Fruit fly (Drosophila melanogaster) whole organism, embryonic: ENCODE data around the gene da.
A peak's percentile ranks its signal among the peaks of the same experiment; 100 is the strongest.

Experiments used
- Atf-2 ChIP-seq: fragments of 200-800 bp; sonication (Bioruptor generic); optimal IDR thresholded peaks from 2 replicates; lab custom pipeline; 2016; ENCODE audit warnings: missing biosample characterization, missing genetic modification characterization
- CG10431 ChIP-seq: fragments of 200-800 bp; sonication (Bioruptor generic); optimal IDR thresholded peaks from 3 replicates; lab custom pipeline; 2018; ENCODE audit warnings: missing biosample characterization, mild to moderate bottlenecking, missing genetic modification characterization
- CG10979 ChIP-seq: fragments of 200-800 bp; sonication (Bioruptor generic); optimal IDR thresholded peaks from 2 replicates; lab custom pipeline; 2018; ENCODE audit warnings: missing biosample characterization, mild to moderate bottlenecking, missing genetic modification characterization, moderate library complexity
- CG11247 ChIP-seq: fragments of 200-800 bp; sonication (Bioruptor generic); IDR thresholded peaks from 2 replicates; pipeline ENCODE4 v1.3.6; 2022; ENCODE audit warnings: missing biosample characterization, missing genetic modification characterization
- CG11456 ChIP-seq: fragments of 200-800 bp; sonication (Bioruptor generic); IDR thresholded peaks from 3 replicates; pipeline ENCODE4 v1.3.6; 2022; ENCODE audit warnings: missing biosample characterization, missing genetic modification characterization
- CG12104 ChIP-seq: fragments of 200-800 bp; sonication (Bioruptor generic); optimal IDR thresholded peaks from 3 replicates; lab custom pipeline; 2016; ENCODE audit warnings: missing biosample characterization, missing genetic modification characterization
- CG12391 ChIP-seq: fragments of 200-800 bp; sonication (Bioruptor generic); optimal IDR thresholded peaks from 3 replicates; lab custom pipeline; 2018; ENCODE audit warnings: missing biosample characterization, mild to moderate bottlenecking, missing genetic modification characterization, moderate library complexity
- CG13296 ChIP-seq: fragments of 200-800 bp; sonication (Bioruptor generic); optimal IDR thresholded peaks from 3 replicates; lab custom pipeline; 2018; ENCODE audit warnings: missing biosample characterization, mild to moderate bottlenecking, missing genetic modification characterization
- CG1603 ChIP-seq: fragments of 200-800 bp; sonication (Bioruptor generic); optimal IDR thresholded peaks from 2 replicates; lab custom pipeline; 2019; ENCODE audit warnings: missing biosample characterization, mild to moderate bottlenecking, missing genetic modification characterization, moderate library complexity
- CG17802 ChIP-seq: fragments of 200-800 bp; sonication (Bioruptor generic); optimal IDR thresholded peaks from 2 replicates; lab custom pipeline; 2018; ENCODE audit warnings: missing biosample characterization, mild to moderate bottlenecking, missing genetic modification characterization, moderate library complexity
- CG32532 ChIP-seq: fragments of 200-800 bp; sonication (Bioruptor generic); IDR thresholded peaks from 2 replicates; pipeline ENCODE4 v1.3.6; 2022; ENCODE audit warnings: missing biosample characterization, missing genetic modification characterization
- CG32767 ChIP-seq: fragments of 200-800 bp; sonication (Bioruptor generic); IDR thresholded peaks from 2 replicates; pipeline ENCODE4 v1.3.6; 2022; ENCODE audit warnings: missing biosample characterization, missing genetic modification characterization
- CG3281 ChIP-seq: fragments of 200-800 bp; sonication (Bioruptor generic); optimal IDR thresholded peaks from 3 replicates; lab custom pipeline; 2017; ENCODE audit warnings: missing biosample characterization, mild to moderate bottlenecking, missing genetic modification characterization
- CG6272 ChIP-seq: fragments of 200-800 bp; sonication (Bioruptor generic); IDR thresholded peaks from 2 replicates; pipeline ENCODE4 v1.3.6; 2022; ENCODE audit warnings: missing biosample characterization, missing genetic modification characterization
- CG6791 ChIP-seq: fragments of 200-800 bp; sonication (Bioruptor generic); IDR thresholded peaks from 3 replicates; pipeline ENCODE4 v1.3.6; 2022; ENCODE audit warnings: missing biosample characterization, missing genetic modification characterization; ENCODE audit not compliant: partially characterized antibody
- CG7357 ChIP-seq: fragments of 200-800 bp; sonication (Bioruptor generic); IDR thresholded peaks from 3 replicates; pipeline ENCODE4 v1.3.6; 2022; ENCODE audit warnings: missing biosample characterization, missing genetic modification characterization
- CG7556 ChIP-seq: fragments of 200-800 bp; sonication (Bioruptor generic); optimal IDR thresholded peaks from 2 replicates; lab custom pipeline; 2017; ENCODE audit warnings: missing biosample characterization, mild to moderate bottlenecking, missing genetic modification characterization
- CG8388 ChIP-seq: fragments of 200-800 bp; sonication (Bioruptor generic); optimal IDR thresholded peaks from 2 replicates; lab custom pipeline; 2019; ENCODE audit warnings: missing biosample characterization, mild to moderate bottlenecking, missing genetic modification characterization, moderate library complexity
- CG9876 ChIP-seq: fragments of 200-800 bp; sonication (Bioruptor generic); optimal IDR thresholded peaks from 2 replicates; lab custom pipeline; 2016; ENCODE audit warnings: missing biosample characterization, missing genetic modification characterization
- CHES-1-like ChIP-seq: fragments of 200-800 bp; sonication (Bioruptor generic); optimal IDR thresholded peaks from 2 replicates; lab custom pipeline; 2016; ENCODE audit warnings: missing biosample characterization, missing genetic modification characterization
- Eip74EF ChIP-seq, 2 experiments: fragments of 200-800 bp in 1 of 2; fragments of >200 bp in 1 of 2; sonication (Bioruptor generic) in 1 of 2; optimal IDR thresholded peaks; 2 replicates each; lab custom pipeline; 2017 to 2019; ENCODE audit warnings: missing biosample characterization in 2 of 2, missing genetic modification characterization in 2 of 2, mild to moderate bottlenecking in 1 of 2, moderate library complexity in 1 of 2
- Fer3 ChIP-seq: fragments of 200-800 bp; sonication (Bioruptor generic); optimal IDR thresholded peaks from 2 replicates; lab custom pipeline; 2018; ENCODE audit warnings: missing biosample characterization, mild to moderate bottlenecking, missing genetic modification characterization, moderate library complexity
- Hr3 ChIP-seq: fragments of 200-800 bp; sonication (Bioruptor generic); optimal IDR thresholded peaks from 3 replicates; lab custom pipeline; 2016; ENCODE audit warnings: missing biosample characterization, missing genetic modification characterization
- MTF-1 ChIP-seq: fragments of 200-800 bp; sonication (Bioruptor generic); optimal IDR thresholded peaks from 2 replicates; lab custom pipeline; 2018; ENCODE audit warnings: missing biosample characterization, mild to moderate bottlenecking, missing genetic modification characterization, borderline replicate concordance
- Med ChIP-seq: fragments of 200-800 bp; sonication (Bioruptor generic); peaks from one replicate; lab custom pipeline; 2016; ENCODE audit warnings: missing biosample characterization, missing genetic modification characterization, mild to moderate bottlenecking, inconsistent platforms, moderate library complexity
- az2 ChIP-seq: fragments of 200-800 bp; sonication (Bioruptor generic); optimal IDR thresholded peaks from 3 replicates; lab custom pipeline; 2016; ENCODE audit warnings: missing biosample characterization, missing genetic modification characterization
- cato ChIP-seq: fragments of 200-800 bp; sonication (Bioruptor generic); optimal IDR thresholded peaks from 2 replicates; lab custom pipeline; 2016; ENCODE audit warnings: missing biosample characterization, missing genetic modification characterization, borderline replicate concordance
- caup ChIP-seq: fragments of 200-800 bp; sonication (Bioruptor generic); optimal IDR thresholded peaks from 3 replicates; lab custom pipeline; 2017; ENCODE audit warnings: missing biosample characterization, mild to moderate bottlenecking, missing genetic modification characterization, moderate library complexity; ENCODE audit not compliant: severe bottlenecking
- chinmo ChIP-seq: fragments of 200-800 bp; sonication (Bioruptor generic); IDR thresholded peaks from 4 replicates; pipeline ENCODE4 v1.3.6; 2022; ENCODE audit warnings: missing biosample characterization, missing genetic modification characterization; ENCODE audit not compliant: partially characterized antibody
- ci ChIP-seq: fragments of 200-800 bp; sonication (Bioruptor generic); IDR thresholded peaks from 3 replicates; pipeline ENCODE4 v1.3.6; 2022; ENCODE audit warnings: missing biosample characterization, missing genetic modification characterization
- disco-r ChIP-seq: fragments of 200-800 bp; sonication (Bioruptor generic); optimal IDR thresholded peaks from 2 replicates; lab custom pipeline; 2016; ENCODE audit warnings: missing biosample characterization, missing genetic modification characterization
- esg ChIP-seq: fragments of 200-800 bp; sonication (Bioruptor generic); conservative IDR thresholded peaks from 2 replicates; pipeline ENCODE4 v1.3.6; 2022; ENCODE audit warnings: missing biosample characterization, missing genetic modification characterization
- eve ChIP-seq, 2 experiments: fragments of >200 bp; optimal IDR thresholded peaks; 2 replicates each; lab custom pipeline; 2017; ENCODE audit warnings: missing biosample characterization in 2 of 2, missing genetic modification characterization in 2 of 2
- gem ChIP-seq: fragments of 200-800 bp; sonication (Bioruptor generic); optimal IDR thresholded peaks from 2 replicates; lab custom pipeline; 2019; ENCODE audit warnings: missing biosample characterization, mild to moderate bottlenecking, missing genetic modification characterization, moderate library complexity
- hbn ChIP-seq: fragments of 200-800 bp; sonication (Bioruptor generic); IDR thresholded peaks from 2 replicates; pipeline ENCODE4 v1.3.6; 2022; ENCODE audit warnings: missing biosample characterization, missing genetic modification characterization; ENCODE audit not compliant: partially characterized antibody
- kay ChIP-seq: fragments of 200-800 bp; sonication (Bioruptor generic); optimal IDR thresholded peaks from 2 replicates; lab custom pipeline; 2016; ENCODE audit warnings: missing biosample characterization, missing genetic modification characterization
- knrl ChIP-seq: fragments of 200-800 bp; sonication (Bioruptor generic); IDR thresholded peaks from 3 replicates; pipeline ENCODE4 v1.3.6; 2022; ENCODE audit warnings: missing biosample characterization, missing genetic modification characterization; ENCODE audit not compliant: partially characterized antibody
- nau ChIP-seq: fragments of 200-800 bp; sonication (Bioruptor generic); optimal IDR thresholded peaks from 3 replicates; lab custom pipeline; 2017; ENCODE audit warnings: missing biosample characterization, mild to moderate bottlenecking, missing genetic modification characterization, missing genetic modification reagents
- prd ChIP-seq, 3 experiments: fragments of >200 bp in 2 of 3; fragments of 200-800 bp in 1 of 3; sonication (Bioruptor generic) in 1 of 3; optimal IDR thresholded peaks in 2 of 3; IDR thresholded peaks in 1 of 3; 2 replicates in 2 of 3; 3 replicates in 1 of 3; pipeline versions ENCODE4 v1.3.6 to Lab custom; 2017 to 2022; ENCODE audit warnings: missing biosample characterization in 1 of 3, missing genetic modification characterization in 1 of 3
- rib ChIP-seq: fragments of 200-800 bp; sonication (Bioruptor generic); IDR thresholded peaks from 2 replicates; pipeline ENCODE4 v1.3.6; 2022; ENCODE audit warnings: missing biosample characterization, missing genetic modification characterization
- so ChIP-seq: fragments of 200-800 bp; sonication (Bioruptor generic); IDR thresholded peaks from 3 replicates; pipeline ENCODE4 v1.3.6; 2022; ENCODE audit warnings: missing biosample characterization, missing genetic modification characterization
- sob ChIP-seq: fragments of 200-800 bp; sonication (Bioruptor generic); IDR thresholded peaks from 2 replicates; pipeline ENCODE4 v1.3.6; 2022; ENCODE audit warnings: missing biosample characterization, missing genetic modification characterization
- toy ChIP-seq: fragments of 200-800 bp; sonication (Bioruptor generic); IDR thresholded peaks from 2 replicates; pipeline ENCODE4 v1.3.6; 2022; ENCODE audit warnings: missing biosample characterization, missing genetic modification characterization
- vnd ChIP-seq: fragments of 200-800 bp; sonication (Bioruptor generic); IDR thresholded peaks from 3 replicates; pipeline ENCODE4 v1.3.6; 2022; ENCODE audit warnings: missing biosample characterization, missing genetic modification characterization; ENCODE audit not compliant: partially characterized antibody
- wor ChIP-seq: fragments of 200-800 bp; sonication (Bioruptor generic); IDR thresholded peaks from 2 replicates; pipeline ENCODE4 v1.3.6; 2022; ENCODE audit warnings: missing biosample characterization, missing genetic modification characterization
- zfh2 ChIP-seq: fragments of 200-800 bp; sonication (Bioruptor generic); optimal IDR thresholded peaks from 2 replicates; lab custom pipeline; 2016; ENCODE audit warnings: missing biosample characterization, missing genetic modification characterization

da gene

DNA sequence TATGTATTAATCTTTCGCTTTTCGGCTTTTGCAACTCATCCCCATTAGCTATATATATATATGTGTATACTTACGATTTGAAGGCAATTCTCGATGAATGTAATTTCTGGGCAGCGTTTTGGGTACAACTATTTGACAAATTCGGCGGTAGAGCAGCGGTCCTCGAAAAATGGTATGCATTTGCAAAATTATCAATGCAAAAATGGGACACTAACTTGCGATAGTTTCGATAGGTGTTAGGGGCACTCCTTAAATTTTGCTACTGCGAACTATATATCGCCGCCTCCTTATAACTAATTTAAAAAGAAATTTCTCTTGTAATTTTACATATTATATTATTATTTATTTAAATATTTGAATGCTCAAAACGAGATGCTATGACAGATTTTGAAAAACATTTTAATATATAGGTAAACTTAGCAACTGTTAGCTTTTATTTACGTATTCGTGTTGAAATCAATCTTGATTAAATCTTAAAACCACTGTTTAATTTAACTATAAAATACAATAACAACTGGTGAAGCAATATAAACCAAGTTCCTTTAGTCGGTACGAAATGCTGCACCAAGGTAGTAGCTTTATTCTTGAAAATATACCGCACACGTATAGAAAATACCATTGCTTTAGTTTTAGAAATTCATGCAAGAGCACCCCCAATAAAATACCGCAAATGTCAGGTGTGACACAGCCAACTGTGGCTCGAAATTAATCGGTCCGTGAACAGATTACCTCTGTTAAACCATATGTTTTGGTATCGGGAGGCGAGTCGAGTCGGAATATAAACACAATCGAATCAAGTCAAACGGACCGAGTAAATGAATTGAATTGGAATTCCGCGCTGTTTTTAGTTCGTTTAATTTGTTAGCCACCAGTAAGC is 25.6 kb downstream of the da start, which contains the start of the genes CG5355 and Klp31E (continued):
- TF ChIP-seq CG7556 (GFP tag; lab: Kevin White, UChicago): peak; percentile 84
- peak; percentile 49 for TF ChIP-seq Fer3
- TF ChIP-seq Hr3 (GFP tag; lab: Kevin White, UChicago): peak; percentile 71
- TF ChIP-seq sob (GFP tag; lab: Robert Waterston, UW): peak; percentile 64
- TF ChIP-seq gem (tag; lab: Kevin White, UChicago): peak; percentile 86
- TF ChIP-seq Atf-2 (GFP tag; lab: Kevin White, UChicago): peak; percentile 45
- peak; percentile 49 for TF ChIP-seq cato (GFP tag; lab: Kevin White, UChicago)
- TF ChIP-seq CG32767 (GFP tag; lab: Robert Waterston, UW): 0 out of 2 replicates have a peak, but pooled peaks have one; percentile 25
- TF ChIP-seq disco-r (GFP tag; lab: Kevin White, UChicago): peak; percentile 5
- TF ChIP-seq CHES-1-like: peak; percentile 29
- TF ChIP-seq CG12391 (tag; lab: Kevin White, UChicago): peak; percentile 84
- TF ChIP-seq CG12104 (GFP tag; lab: Kevin White, UChicago): peak; percentile 69
- peak; percentile 61 for TF ChIP-seq CG13296 (GFP tag; lab: Kevin White, UChicago)
- peak; percentile 64 for TF ChIP-seq CG3281
- TF ChIP-seq CG17802 (tag; lab: Kevin White, UChicago): peak; percentile 94
- 0 out of 2 replicates have a peak, but pooled peaks have one; percentile 17 for TF ChIP-seq wor
- TF ChIP-seq MTF-1 (GFP tag; lab: Kevin White, UChicago): peak; percentile 9
- no peak for TF ChIP-seq nau (GFP tag; lab: Kevin White, UChicago)
- peak; percentile 46 for TF ChIP-seq CG10431 (GFP tag; lab: Kevin White, UChicago)
- TF ChIP-seq kay (GFP tag; lab: Kevin White, UChicago): peak; percentile 48
- peak; percentile 70; the same call in 1 of the 4 replicates for TF ChIP-seq chinmo (GFP tag; lab: Robert Waterston, UW)
- TF ChIP-seq rib: peak; percentile 40; the same call in 1 of the 2 replicates
- TF ChIP-seq esg (GFP tag; lab: Robert Waterston, UW): peak; percentile 58
- peak; percentile 64 for TF ChIP-seq CG8388 (GFP tag; lab: Kevin White, UChicago)
- TF ChIP-seq knrl (GFP tag; lab: Robert Waterston, UW): peak; percentile 67; the same call in 2 of the 3 replicates
- peak; percentile 69 for TF ChIP-seq az2 (GFP tag; lab: Kevin White, UChicago)
- TF ChIP-seq hbn (GFP tag; lab: Robert Waterston, UW): peak; percentile 80
- peak; percentile 57; the same call in 1 of the 3 replicates for TF ChIP-seq CG6791 (GFP tag; lab: Robert Waterston, UW)
- TF ChIP-seq ci (GFP tag; lab: Robert Waterston, UW): peak; percentile 59; the same call in 2 of the 3 replicates
- TF ChIP-seq prd (optimal IDR thresholded peaks at IDR 0.05; lab: Kevin White, UChicago): no peak
- peak; percentile 73 for TF ChIP-seq prd (GFP tag; IDR thresholded peaks at IDR 0.05; lab: Robert Waterston, UW)
- TF ChIP-seq CG11456 (GFP tag; lab: Robert Waterston, UW): 0 out of 3 replicates have a peak, but pooled peaks have one; percentile 42
- peak; percentile 49; the same call in 1 of the 3 replicates for TF ChIP-seq CG7357 (GFP tag; lab: Robert Waterston, UW)
- no peak for TF ChIP-seq eve (GFP tag; optimal IDR thresholded peaks at IDR 0.05; lab: Kevin White, UChicago)
- peak; percentile 70; the same call in 1 of the 3 replicates for TF ChIP-seq so (GFP tag; lab: Robert Waterston, UW)
- peak; percentile 65 for TF ChIP-seq CG32532
- TF ChIP-seq Med: peak; percentile 84
- TF ChIP-seq toy (GFP tag; lab: Robert Waterston, UW): no peak
- TF ChIP-seq zfh2 (GFP tag; lab: Kevin White, UChicago): peak; percentile 56
- no peak for TF ChIP-seq CG9876 (GFP tag; lab: Kevin White, UChicago)
- peak; percentile 61 for TF ChIP-seq caup (GFP tag; lab: Kevin White, UChicago)
- TF ChIP-seq CG11247 (GFP tag; lab: Robert Waterston, UW): peak; percentile 44; the same call in 1 of the 2 replicates
- peak; percentile 72 for TF ChIP-seq CG10979 (tag; lab: Kevin White, UChicago)
- no peak; the same call in none of the 2 replicates for TF ChIP-seq CG6272 (GFP tag; lab: Robert Waterston, UW)
- peak; percentile 65 for TF ChIP-seq vnd (GFP tag; lab: Robert Waterston, UW)
- no peak for TF ChIP-seq Eip74EF (GFP tag; optimal IDR thresholded peaks at IDR 0.05; lab: Kevin White, UChicago)
- peak; percentile 78 for TF ChIP-seq CG1603 (tag; lab: Kevin White, UChicago)
